Worm (Caenorhabditis elegans) whole organism, early embryonic: ENCODE data around the gene sao-1.

Experiments
- B0310.2 ChIP-seq: sonication (generic microtip); optimal IDR thresholded peaks from 2 replicates; lab custom pipeline; 2016; ENCODE audit warnings: mild to moderate bottlenecking, missing genetic modification characterization, missing compliant biosample characterization
- ama-1 ChIP-seq: fragments of 150-350 bp; optimal IDR thresholded peaks from 2 replicates; lab custom pipeline; 2014
- ceh-13 ChIP-seq: fragments of 200-800 bp; sonication (Bioruptor generic); optimal IDR thresholded peaks from 2 replicates; lab custom pipeline; 2018; ENCODE audit warnings: mild to moderate bottlenecking, missing genetic modification characterization, missing compliant biosample characterization
- ceh-36 ChIP-seq: sonication (generic microtip); optimal IDR thresholded peaks from 2 replicates; lab custom pipeline; 2016; ENCODE audit warnings: missing genetic modification characterization, inconsistent platforms, missing compliant biosample characterization
- ets-7 ChIP-seq: sonication (generic microtip); optimal IDR thresholded peaks from 2 replicates; lab custom pipeline; 2016; ENCODE audit warnings: missing genotype, missing genetic modification characterization, missing compliant biosample characterization
- flt-1 ChIP-seq: fragments of 200-800 bp; sonication (Bioruptor generic); IDR thresholded peaks from 2 replicates; pipeline ENCODE4 v1.3.6; 2022; ENCODE audit warnings: missing genetic modification characterization, missing compliant biosample characterization
- hmbx-1 ChIP-seq: sonication (generic microtip); optimal IDR thresholded peaks from 2 replicates; lab custom pipeline; 2016; ENCODE audit warnings: mild to moderate bottlenecking, missing genetic modification characterization, missing compliant biosample characterization
- hmg-4 ChIP-seq: fragments of 200-800 bp; sonication (Bioruptor generic); optimal IDR thresholded peaks from 2 replicates; lab custom pipeline; 2018; ENCODE audit warnings: mild to moderate bottlenecking, missing genetic modification characterization, missing compliant biosample characterization
- hnd-1 ChIP-seq: sonication (generic microtip); optimal IDR thresholded peaks from 2 replicates; lab custom pipeline; 2016; ENCODE audit warnings: missing genetic modification characterization, missing compliant biosample characterization
- scrt-1 ChIP-seq: fragments of 200-800 bp; sonication (Bioruptor generic); IDR thresholded peaks from 2 replicates; pipeline ENCODE4 v1.3.6; 2022; ENCODE audit warnings: missing genetic modification characterization, missing compliant biosample characterization
- sea-1 ChIP-seq: fragments of 200-800 bp; sonication (Bioruptor generic); conservative IDR thresholded peaks from 2 replicates; pipeline ENCODE4 v1.3.6; 2022; ENCODE audit warnings: missing genetic modification characterization, missing compliant biosample characterization
- tbx-11 ChIP-seq: fragments of 200-800 bp; sonication (Bioruptor generic); IDR thresholded peaks from 2 replicates; pipeline ENCODE4 v1.3.6; 2022; ENCODE audit warnings: missing genetic modification characterization, missing compliant biosample characterization
- tbx-37 ChIP-seq: fragments of 200-800 bp; sonication (Bioruptor generic); conservative IDR thresholded peaks from 2 replicates; pipeline ENCODE4 v1.3.6; 2022; ENCODE audit warnings: missing genetic modification reagents, missing genetic modification characterization, missing compliant biosample characterization

- TF ChIP-seq hmg-4 (GFP tag; lab: Kevin White, UChicago) = no peak
- TF ChIP-seq tbx-37 (GFP tag; lab: Robert Waterston, UW) = no peak
- TF ChIP-seq tbx-11 (GFP tag; lab: Robert Waterston, UW) = no peak
- peak; percentile 35 for TF ChIP-seq ama-1
- no peak for TF ChIP-seq hmbx-1 (tag; lab: Kevin White, UChicago)
- no peak for TF ChIP-seq hnd-1 (tag; lab: Kevin White, UChicago)
- TF ChIP-seq ets-7 = no peak
- no peak for TF ChIP-seq scrt-1
- no peak for TF ChIP-seq sea-1 (GFP tag; lab: Robert Waterston, UW)
- TF ChIP-seq B0310.2 (tag; lab: Kevin White, UChicago) = no peak
- TF ChIP-seq flt-1 (GFP tag; lab: Robert Waterston, UW) = no peak
- TF ChIP-seq ceh-36 = no peak
- TF ChIP-seq ceh-13 (GFP tag; lab: Kevin White, UChicago) = no peak
These were observed 44.7 kb downstream of the sao-1 start for ce11 chrV:14008353-14008859.
